Worm (Caenorhabditis elegans) whole organism, mixed stage, embryonic: Measurements from ENCODE around the gene W09G12.10.

Source experiments
- ceh-39 ChIP-seq: fragments of 150-350 bp; optimal IDR thresholded peaks from 2 replicates; lab custom pipeline; 2014; ENCODE audit warnings: missing biosample characterization, missing genetic modification characterization
- ceh-43 ChIP-seq: fragments of 200-800 bp; sonication (Bioruptor generic); optimal IDR thresholded peaks from 2 replicates; lab custom pipeline; 2018; ENCODE audit warnings: mild to moderate bottlenecking, missing genetic modification characterization, moderate library complexity, missing compliant biosample characterization
- ces-1 ChIP-seq: fragments of 150-350 bp; optimal IDR thresholded peaks from 2 replicates; lab custom pipeline; 2014; ENCODE audit warnings: missing biosample characterization, missing genetic modification reagents, missing genetic modification characterization
- lsy-2 ChIP-seq: fragments of 150-350 bp; optimal IDR thresholded peaks from 2 replicates; lab custom pipeline; 2014; ENCODE audit warnings: missing biosample characterization, missing genetic modification characterization
- mep-1 ChIP-seq: fragments of 150-350 bp; optimal IDR thresholded peaks from 2 replicates; lab custom pipeline; 2017; ENCODE audit warnings: missing biosample characterization, missing genetic modification reagents, missing genetic modification characterization, inconsistent platforms
- nhr-12 ChIP-seq: fragments of 150-350 bp; optimal IDR thresholded peaks from 2 replicates; lab custom pipeline; 2014; ENCODE audit warnings: missing biosample characterization, missing genetic modification characterization
- nhr-237 ChIP-seq: fragments of 150-350 bp; optimal IDR thresholded peaks from 2 replicates; lab custom pipeline; 2014; ENCODE audit warnings: missing biosample characterization, missing genetic modification characterization
- nhr-76 ChIP-seq: sonication (generic microtip); optimal IDR thresholded peaks from 2 replicates; lab custom pipeline; 2017; ENCODE audit warnings: missing biosample characterization, missing genetic modification characterization
- pha-4 ChIP-seq: fragments of 150-350 bp; optimal IDR thresholded peaks from 2 replicates; lab custom pipeline; 2018; ENCODE audit warnings: missing biosample characterization, missing genetic modification reagents, missing genetic modification characterization
- sptf-1 ChIP-seq: sonication (generic microtip); optimal IDR thresholded peaks from 2 replicates; lab custom pipeline; 2017; ENCODE audit warnings: mild to moderate bottlenecking, missing genetic modification characterization, moderate library complexity, missing compliant biosample characterization
- unc-39 ChIP-seq: fragments of 150-350 bp; optimal IDR thresholded peaks from 2 replicates; lab custom pipeline; 2014; ENCODE audit warnings: missing biosample characterization, missing genetic modification characterization
- unc-62 ChIP-seq: fragments of 150-350 bp; optimal IDR thresholded peaks from 2 replicates; lab custom pipeline; 2014; ENCODE audit warnings: missing biosample characterization, missing genetic modification reagents, missing genetic modification characterization

DNA sequence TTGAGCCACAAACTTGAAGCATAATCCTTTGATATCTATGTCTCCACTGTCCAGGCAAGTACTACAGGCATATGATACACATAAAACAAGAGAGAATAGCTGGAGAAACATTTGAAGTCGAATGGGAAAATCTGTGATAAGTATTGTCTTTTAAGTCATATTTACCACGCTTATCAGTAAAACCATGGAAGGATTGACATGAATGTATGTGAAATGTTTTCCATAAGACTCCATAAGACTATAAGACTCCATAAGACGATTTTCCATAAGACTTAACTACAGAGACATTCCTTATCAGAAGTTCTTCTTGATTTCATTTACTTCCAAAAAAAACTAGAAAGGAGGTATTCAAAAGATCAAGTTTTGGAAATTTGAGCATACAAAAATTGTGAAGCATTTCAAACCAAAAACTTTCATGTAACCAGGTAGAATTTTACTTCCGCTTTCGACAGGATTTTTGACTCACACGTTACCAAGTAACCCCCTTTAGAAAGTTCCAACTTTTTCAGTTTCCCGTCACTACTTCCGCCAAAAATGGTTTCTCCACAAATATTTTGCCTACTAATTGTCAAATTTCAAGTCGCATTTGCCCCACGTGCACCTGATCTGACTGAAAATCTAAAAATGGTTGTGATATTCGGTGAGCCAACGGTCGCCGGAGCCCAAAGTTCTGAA lies 25.8 kb upstream of the W09G12.10 start, which contains the start of the genes clec-165 and F38A1.11:
- no peak for TF ChIP-seq ces-1 (GFP tag; lab: Kevin White, UChicago)
- no peak for TF ChIP-seq unc-62 (GFP tag; lab: Kevin White, UChicago)
- no peak for TF ChIP-seq lsy-2 (tag; lab: Kevin White, UChicago)
- TF ChIP-seq mep-1 (tag; lab: Kevin White, UChicago), result no peak
- no peak for TF ChIP-seq nhr-237 (tag; lab: Kevin White, UChicago)
- no peak for TF ChIP-seq nhr-12 (tag; lab: Kevin White, UChicago)
- no peak for TF ChIP-seq unc-39 (tag; lab: Kevin White, UChicago)
- TF ChIP-seq pha-4 (tag; lab: Kevin White, UChicago), result no peak
- TF ChIP-seq ceh-43, result no peak
- no peak for TF ChIP-seq ceh-39 (tag; lab: Kevin White, UChicago)
- no peak for TF ChIP-seq nhr-76 (tag; lab: Kevin White, UChicago)
- no peak for TF ChIP-seq sptf-1 (tag; lab: Kevin White, UChicago)
